Worm (Caenorhabditis elegans): ENCODE measurements around the gene msp-50.

msp-50 gene

DNA sequence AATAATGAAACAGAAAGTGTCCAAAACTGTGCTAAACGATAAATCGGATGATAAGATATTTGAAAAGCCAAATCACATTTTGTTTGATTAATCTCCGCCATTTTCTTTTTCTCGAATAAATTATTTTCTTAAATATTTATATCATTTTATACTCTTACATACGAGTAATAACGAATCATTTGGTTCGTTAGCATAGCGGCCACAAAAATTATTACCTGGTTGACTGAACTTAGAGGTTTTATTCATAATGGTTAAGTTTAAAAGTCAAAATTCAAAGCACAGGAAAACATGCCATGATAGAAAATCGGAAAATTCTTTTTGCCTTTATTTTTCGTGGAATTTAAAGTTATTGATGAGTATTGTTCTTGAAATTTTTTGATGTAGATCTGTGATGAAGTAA, 36.3 kb upstream of the msp-50 start, which contains the start of gene srb-5:
Gene srb-5 (minus strand): TSS at position 101 of the 400 bp plus-strand sequence.
- no peak for TF ChIP-seq nhr-23 (tag; optimal IDR thresholded peaks at IDR 0.05)
- TF ChIP-seq skn-1 (tag; optimal IDR thresholded peaks at IDR 0.05): no peak
- TF ChIP-seq nhr-11 (tag; optimal IDR thresholded peaks at IDR 0.05): no peak
- no peak for TF ChIP-seq fkh-2 (tag; optimal IDR thresholded peaks at IDR 0.05)
- no peak for TF ChIP-seq lsy-12 (tag; optimal IDR thresholded peaks at IDR 0.05)
- TF ChIP-seq ceh-9 (tag; optimal IDR thresholded peaks at IDR 0.05): no peak
- no peak for TF ChIP-seq mdl-1 (tag; optimal IDR thresholded peaks at IDR 0.05)
- TF ChIP-seq unc-62 (GFP tag; optimal IDR thresholded peaks at IDR 0.05): no peak

DNA sequence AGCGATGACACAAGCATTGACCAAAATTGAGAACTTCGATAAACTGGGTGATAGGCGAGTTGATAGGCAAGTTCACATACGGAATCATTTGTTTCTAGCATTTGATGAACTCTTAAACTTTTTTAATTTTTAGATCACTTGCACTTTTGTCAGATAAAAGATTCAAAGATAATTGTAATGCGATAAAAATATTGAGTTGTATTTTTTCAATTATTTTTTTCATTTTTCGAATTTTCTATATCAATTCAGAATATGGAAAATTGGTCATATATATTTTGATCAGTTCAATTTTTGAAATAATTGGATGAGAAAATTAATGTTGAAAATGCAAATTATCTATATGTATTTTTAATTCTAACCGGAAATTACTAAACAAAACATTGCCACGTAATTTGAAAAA, 32.9 kb upstream of the msp-50 start, which contains the start of gene srb-3:
Gene srb-3 (minus strand): TSS at position 101 of the 400 bp plus-strand sequence.
- TF ChIP-seq lin-15B (tag; optimal IDR thresholded peaks at IDR 0.05) (no peak), elt-2 (tag; optimal IDR thresholded peaks at IDR 0.05) (no peak), nhr-237 (tag; optimal IDR thresholded peaks at IDR 0.05) (no peak), egl-5 (tag; optimal IDR thresholded peaks at IDR 0.05) (no peak), elt-3 (tag; optimal IDR thresholded peaks at IDR 0.05) (no peak), pha-4 (tag; optimal IDR thresholded peaks at IDR 0.05) (no peak), ceh-82 (tag; optimal IDR thresholded peaks at IDR 0.05) (no peak), elt-1 (tag; optimal IDR thresholded peaks at IDR 0.05) (no peak), daf-12 (tag; optimal IDR thresholded peaks at IDR 0.05) (no peak), ceh-9 (tag; optimal IDR thresholded peaks at IDR 0.05) (no peak), nhr-43 (tag; optimal IDR thresholded peaks at IDR 0.05; ENCODE audit: poor library complexity, severe bottlenecking) (no peak), ztf-4 (tag; optimal IDR thresholded peaks at IDR 0.05) (no peak)

ce11 chrII:5170932-5171331, 28.7 kb upstream of the msp-50 start, which contains the start of gene srb-1:
srb-1 (minus strand) TSS chrII:5171032.
- TF ChIP-seq elt-3 (tag; optimal IDR thresholded peaks at IDR 0.05) (no peak), eor-1 (tag; optimal IDR thresholded peaks at IDR 0.05) (no peak), nhr-43 (tag; optimal IDR thresholded peaks at IDR 0.05; ENCODE audit: poor library complexity, severe bottlenecking) (no peak), nhr-11 (tag; optimal IDR thresholded peaks at IDR 0.05) (no peak), elt-1 (tag; optimal IDR thresholded peaks at IDR 0.05) (no peak), pqm-1 (tag; optimal IDR thresholded peaks at IDR 0.05) (no peak), mml-1 (tag; optimal IDR thresholded peaks at IDR 0.05) (no peak), mdl-1 (tag; optimal IDR thresholded peaks at IDR 0.05) (no peak), ztf-11 (tag; optimal IDR thresholded peaks at IDR 0.05) (no peak), ZK546.5 (tag; optimal IDR thresholded peaks at IDR 0.05) (no peak), daf-12 (tag; optimal IDR thresholded peaks at IDR 0.05) (no peak), pha-4 (tag; optimal IDR thresholded peaks at IDR 0.05) (no peak), snpc-4 (tag; optimal IDR thresholded peaks at IDR 0.05) (no peak), egl-5 (tag; optimal IDR thresholded peaks at IDR 0.05) (no peak)

- no peak for TF ChIP-seq aly-2 (tag; optimal IDR thresholded peaks at IDR 0.05)
- no peak for TF ChIP-seq nhr-76 (tag; optimal IDR thresholded peaks at IDR 0.05)
- no peak for TF ChIP-seq mdl-1 (tag; optimal IDR thresholded peaks at IDR 0.05)
- no peak for TF ChIP-seq ztf-11 (tag; optimal IDR thresholded peaks at IDR 0.05)
- TF ChIP-seq mml-1 (tag; optimal IDR thresholded peaks at IDR 0.05): no peak
- TF ChIP-seq nhr-11 (tag; optimal IDR thresholded peaks at IDR 0.05): no peak
- TF ChIP-seq nhr-237 (tag; optimal IDR thresholded peaks at IDR 0.05): no peak
- TF ChIP-seq unc-62 (GFP tag; optimal IDR thresholded peaks at IDR 0.05): no peak
- TF ChIP-seq elt-2 (tag; optimal IDR thresholded peaks at IDR 0.05): no peak
Observed at ce11 chrII:5171610-5172009, 28.0 kb upstream of the msp-50 start, which contains the start of gene C27D6.15. C27D6.15 (plus strand) TSS chrII:5171910.

- no peak for TF ChIP-seq snpc-4 (tag; optimal IDR thresholded peaks at IDR 0.05)
- TF ChIP-seq aly-2 (tag; optimal IDR thresholded peaks at IDR 0.05): no peak
- TF ChIP-seq lsy-12 (tag; optimal IDR thresholded peaks at IDR 0.05): no peak
- no peak for TF ChIP-seq fos-1 (tag; optimal IDR thresholded peaks at IDR 0.05)
- TF ChIP-seq ceh-9 (tag; optimal IDR thresholded peaks at IDR 0.05): no peak
- TF ChIP-seq nhr-76 (tag; optimal IDR thresholded peaks at IDR 0.05): no peak
- TF ChIP-seq pqm-1 (tag; optimal IDR thresholded peaks at IDR 0.05): no peak
- no peak for TF ChIP-seq ztf-11 (tag; optimal IDR thresholded peaks at IDR 0.05)
- TF ChIP-seq nhr-28 (tag; optimal IDR thresholded peaks at IDR 0.05): no peak
- no peak for TF ChIP-seq egl-5 (tag; optimal IDR thresholded peaks at IDR 0.05)
- no peak for TF ChIP-seq unc-62 (GFP tag; optimal IDR thresholded peaks at IDR 0.05)
- no peak for TF ChIP-seq nhr-12 (tag; optimal IDR thresholded peaks at IDR 0.05)
- no peak for TF ChIP-seq lin-15B (tag; optimal IDR thresholded peaks at IDR 0.05)
- no peak for TF ChIP-seq mdl-1 (tag; optimal IDR thresholded peaks at IDR 0.05)
Observed at ce11 chrII:5172451-5172850, 27.1 kb upstream of the msp-50 start, which contains the start of gene C27D6.1. C27D6.1 (plus strand) TSS chrII:5172751.

DNA sequence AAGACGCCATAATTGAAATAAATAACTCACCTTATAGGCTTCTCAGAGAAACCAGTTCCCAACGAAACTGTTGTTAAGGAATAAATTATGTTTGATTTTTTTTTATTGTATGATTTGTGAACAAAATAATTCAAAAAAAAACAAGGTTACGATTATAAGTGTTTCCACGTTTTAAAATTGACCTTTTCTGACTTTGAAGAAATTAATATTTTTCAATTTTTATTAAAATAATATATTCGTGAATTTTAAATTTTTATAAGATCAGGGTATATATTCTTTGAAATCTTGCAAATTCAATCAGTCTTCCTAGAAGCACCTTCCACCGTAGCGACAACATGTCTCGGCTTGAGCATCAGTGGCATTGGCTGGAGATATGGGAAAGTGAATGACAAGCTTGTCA, 25.2 kb upstream of the msp-50 start, which contains the start of gene C27D6.3:
Gene C27D6.3 (minus strand): TSS at position 101 of the 400 bp plus-strand sequence.
- TF ChIP-seq nfya-1 (tag; optimal IDR thresholded peaks at IDR 0.05; ENCODE audit: insufficient read depth) (no peak), nhr-67 (tag; optimal IDR thresholded peaks at IDR 0.05) (no peak), fkh-2 (tag; optimal IDR thresholded peaks at IDR 0.05) (no peak)

All from whole organism, L3 larva.